Fruit fly (Drosophila melanogaster): ENCODE measurements around the gene CG31697.

The CG31697 gene

DNA sequence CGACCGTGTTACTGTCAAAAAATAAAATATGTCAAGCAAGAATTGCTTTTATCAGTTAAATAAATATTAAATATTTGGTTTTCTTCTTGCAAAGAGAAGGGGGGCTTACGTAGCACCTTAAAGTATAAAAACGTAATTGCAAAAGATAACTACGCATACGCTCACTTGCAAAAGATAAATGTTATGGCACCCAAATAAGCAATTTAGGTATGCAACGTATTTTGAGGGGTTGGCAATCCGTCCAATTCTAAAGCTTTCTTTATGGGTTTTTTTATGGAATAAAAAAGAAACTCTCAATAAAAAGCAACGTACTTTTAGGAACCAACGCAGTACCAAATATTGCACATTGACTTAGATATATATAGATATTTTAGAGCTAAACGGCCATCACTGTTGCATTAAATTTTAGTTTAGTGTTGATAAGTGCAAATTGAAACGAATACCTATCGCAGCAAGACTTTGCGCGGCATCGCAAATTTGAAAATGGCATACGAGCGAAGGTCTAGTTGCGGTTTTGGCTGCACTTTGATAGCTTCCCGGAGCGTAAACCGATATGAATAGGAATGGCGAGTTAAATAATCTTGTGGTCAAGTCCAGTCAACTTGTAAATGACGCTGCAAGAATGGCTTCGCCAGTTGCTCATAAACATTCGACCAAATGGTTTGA is 30.1 kb downstream of the CG31697 start, which contains the start of gene CG13077 (continued):
- TF ChIP-seq Doc3 (GFP tag; IDR thresholded peaks at IDR 0.05; ENCODE audit: partially characterized antibody) (peak; percentile 76; the same call in 2 of the 3 replicates), CG2120 (GFP tag; optimal IDR thresholded peaks at IDR 0.05) (no peak), CG8478 (optimal IDR thresholded peaks at IDR 0.05) (no peak), tup (GFP tag; optimal IDR thresholded peaks at IDR 0.05) (no peak), Deaf1 (tag; optimal IDR thresholded peaks at IDR 0.05) (no peak), Hmr (GFP tag; optimal IDR thresholded peaks at IDR 0.05) (no peak), CG3726 (GFP tag; IDR thresholded peaks at IDR 0.05) (no peak), CG14710 (tag; optimal IDR thresholded peaks at IDR 0.05) (no peak), CG15073 (GFP tag; optimal IDR thresholded peaks at IDR 0.05) (no peak), stwl (tag; optimal IDR thresholded peaks at IDR 0.05) (peak; percentile 99), CG8281 (tag; optimal IDR thresholded peaks at IDR 0.05) (no peak), Abd-B (GFP tag; optimal IDR thresholded peaks at IDR 0.05) (peak; percentile 2), CG31365 (tag; optimal IDR thresholded peaks at IDR 0.05) (no peak), zen2 (GFP tag; IDR thresholded peaks at IDR 0.05; ENCODE audit: partially characterized antibody) (peak; percentile 87), CTCF (GFP tag; optimal IDR thresholded peaks at IDR 0.05) (no peak), CG10209 (GFP tag; optimal IDR thresholded peaks at IDR 0.05) (no peak), CG5953 (GFP tag; IDR thresholded peaks at IDR 0.05) (no peak), CG2129 (GFP tag; IDR thresholded peaks at IDR 0.05; ENCODE audit: partially characterized antibody) (no peak), CG34224 (GFP tag; IDR thresholded peaks at IDR 0.05; ENCODE audit: partially characterized antibody) (peak; percentile 48; the same call in 1 of the 3 replicates), CG10462 (GFP tag; optimal IDR thresholded peaks at IDR 0.05) (no peak), Chrac-16 (GFP tag; optimal IDR thresholded peaks at IDR 0.05) (no peak), CG10267 (tag; optimal IDR thresholded peaks at IDR 0.05) (peak; percentile 87), tna (GFP tag; IDR thresholded peaks at IDR 0.05; ENCODE audit: partially characterized antibody) (no peak), Rx (GFP tag; IDR thresholded peaks at IDR 0.05) (no peak), CG2712 (tag; optimal IDR thresholded peaks at IDR 0.05) (no peak), vnd (GFP tag; IDR thresholded peaks at IDR 0.05; ENCODE audit: partially characterized antibody) (no peak), tll (GFP tag; optimal IDR thresholded peaks at IDR 0.05) (no peak), Oaz (GFP tag; IDR thresholded peaks at IDR 0.05) (no peak), HLH4C (GFP tag; IDR thresholded peaks at IDR 0.05; ENCODE audit: partially characterized antibody) (peak; percentile 49; the same call in 2 of the 3 replicates), CG7786 (GFP tag; optimal IDR thresholded peaks at IDR 0.05) (no peak), Hsf (GFP tag; optimal IDR thresholded peaks at IDR 0.05) (no peak), jumu (GFP tag; optimal IDR thresholded peaks at IDR 0.05) (no peak), CG18011 (GFP tag; optimal IDR thresholded peaks at IDR 0.05) (peak; percentile 95), nmo (GFP tag; optimal IDR thresholded peaks at IDR 0.05) (peak; percentile 7), CG4424 (GFP tag; optimal IDR thresholded peaks at IDR 0.05) (no peak), crp (GFP tag; optimal IDR thresholded peaks at IDR 0.05) (no peak), az2 (GFP tag; optimal IDR thresholded peaks at IDR 0.05) (no peak), CG9437 (GFP tag; optimal IDR thresholded peaks at IDR 0.05) (peak; percentile 98), CG32532 (GFP tag; IDR thresholded peaks at IDR 0.05) (no peak), CG4617 (GFP tag; optimal IDR thresholded peaks at IDR 0.05; ENCODE audit: borderline replicate concordance) (no peak), al (GFP tag; IDR thresholded peaks at IDR 0.05) (no peak), CG10979 (tag; optimal IDR thresholded peaks at IDR 0.05) (no peak), row (GFP tag; IDR thresholded peaks at IDR 0.05) (peak; percentile 27; the same call in 1 of the 3 replicates), CG2889 (GFP tag; IDR thresholded peaks at IDR 0.05) (no peak), CG9797 (GFP tag; optimal IDR thresholded peaks at IDR 0.05) (no peak), ab (GFP tag; optimal IDR thresholded peaks at IDR 0.05) (no peak), maf-S (GFP tag; optimal IDR thresholded peaks at IDR 0.05) (no peak), Dll (GFP tag; IDR thresholded peaks at IDR 0.05; ENCODE audit: partially characterized antibody) (peak; percentile 68)

All from whole organism, embryonic.